Worm (Caenorhabditis elegans) whole organism, L1 larva: ENCODE measurements around the gene rrsr-1.

Experiments used
- F16B12.6 ChIP-seq: fragments of 150-350 bp; optimal IDR thresholded peaks from 2 replicates; lab custom pipeline; 2014; ENCODE audit warnings: missing biosample characterization, missing genetic modification characterization
- ces-1 ChIP-seq: fragments of 150-350 bp; optimal IDR thresholded peaks from 2 replicates; lab custom pipeline; 2014; ENCODE audit warnings: missing biosample characterization, missing genetic modification reagents, missing genetic modification characterization
- dsc-1 ChIP-seq: sonication (generic microtip); optimal IDR thresholded peaks from 2 replicates; lab custom pipeline; 2016; ENCODE audit warnings: mild to moderate bottlenecking, missing genetic modification characterization, missing compliant biosample characterization
- egl-27 ChIP-seq, 2 experiments: fragments of 150-350 bp in 1 of 2; sonication (generic microtip); optimal IDR thresholded peaks; 3 replicates each; lab custom pipeline; 2017 to 2018; ENCODE audit warnings: missing biosample characterization in 2 of 2, missing genetic modification characterization in 2 of 2, missing genetic modification reagents in 2 of 2
- elt-2 ChIP-seq: sonication (generic microtip); optimal IDR thresholded peaks from 2 replicates; lab custom pipeline; 2016; ENCODE audit warnings: missing genetic modification characterization, mild to moderate bottlenecking, inconsistent platforms, missing compliant biosample characterization, missing genetic modification reagents
- elt-3 ChIP-seq, 6 experiments: fragments of 150-350 bp in 1 of 6; sonication (generic microtip); optimal IDR thresholded peaks; 2 replicates each; lab custom pipeline; 2017 to 2018; ENCODE audit warnings: missing biosample characterization in 6 of 6, missing genetic modification characterization in 6 of 6, inconsistent platforms in 1 of 6
- fkh-10 ChIP-seq: sonication (generic microtip); optimal IDR thresholded peaks from 2 replicates; lab custom pipeline; 2017; ENCODE audit warnings: missing biosample characterization, missing genetic modification reagents, missing genetic modification characterization
- nhr-237 ChIP-seq: fragments of 150-350 bp; optimal IDR thresholded peaks from 2 replicates; lab custom pipeline; 2014; ENCODE audit warnings: missing biosample characterization, missing genetic modification characterization
- nhr-77 ChIP-seq: fragments of 150-350 bp; optimal IDR thresholded peaks from 2 replicates; lab custom pipeline; 2014; ENCODE audit warnings: missing biosample characterization, missing genetic modification characterization
- sup-37 ChIP-seq: fragments of 200-800 bp; sonication (Bioruptor generic); optimal IDR thresholded peaks from 2 replicates; lab custom pipeline; 2018; ENCODE audit warnings: mild to moderate bottlenecking, missing genetic modification characterization, missing compliant biosample characterization
- ztf-11 ChIP-seq, 2 experiments: sonication (generic microtip); optimal IDR thresholded peaks; 2 replicates each; lab custom pipeline; 2016 to 2017; ENCODE audit warnings: missing genetic modification characterization in 2 of 2, missing biosample characterization in 1 of 2, missing compliant biosample characterization in 1 of 2
- ztf-4 ChIP-seq: fragments of 150-350 bp; optimal IDR thresholded peaks from 2 replicates; lab custom pipeline; 2014; ENCODE audit warnings: missing biosample characterization, missing genetic modification characterization

DNA sequence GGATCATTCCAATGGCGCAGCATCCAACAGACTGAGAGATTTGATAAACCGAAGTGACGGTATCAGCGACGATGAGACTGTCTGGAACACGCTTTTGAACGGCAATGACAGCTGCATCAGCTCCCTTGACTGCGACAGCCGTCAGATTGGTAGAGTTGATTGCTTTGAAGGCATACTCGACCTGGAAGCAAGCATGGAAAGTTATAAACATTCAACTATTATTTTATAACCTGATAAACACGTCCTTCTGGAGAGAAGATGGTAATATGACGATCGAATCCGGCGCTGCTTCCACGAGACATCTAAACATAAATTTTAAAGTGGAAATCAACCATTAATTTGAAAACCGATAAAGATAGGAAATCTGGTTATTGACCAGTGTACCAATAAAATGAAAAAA, 2.5 kb downstream of the rrsr-1 start, which contains the start of gene pas-1:
- TF ChIP-seq fkh-10 = no peak
- no peak for TF ChIP-seq ztf-4 (tag; lab: Kevin White, UChicago)
- TF ChIP-seq ces-1 (GFP tag; lab: Kevin White, UChicago) = no peak
- TF ChIP-seq F16B12.6 (tag; lab: Kevin White, UChicago) = no peak
- no peak for TF ChIP-seq nhr-77 (tag; lab: Kevin White, UChicago)
- no peak for TF ChIP-seq sup-37 (GFP tag; lab: Kevin White, UChicago)
- TF ChIP-seq dsc-1 (tag; lab: Kevin White, UChicago) = no peak
- no peak for TF ChIP-seq egl-27 (tag; optimal IDR thresholded peaks at IDR 0.05; lab: Kevin White, UChicago)
- no peak for TF ChIP-seq ztf-11 (tag; optimal IDR thresholded peaks at IDR 0.05; lab: Kevin White, UChicago)
- TF ChIP-seq nhr-237 (tag; lab: Kevin White, UChicago) = no peak
- no peak for TF ChIP-seq elt-3 (tag; optimal IDR thresholded peaks at IDR 0.05; lab: Kevin White, UChicago)
- TF ChIP-seq elt-2 (tag; lab: Kevin White, UChicago) = no peak
